Worm (Caenorhabditis elegans): Measurements from ENCODE around the gene srj-38.

Gene srj-38

ce11 chrV:908681-909080 lies 24.5 kb upstream of the srj-38 start:
- TF ChIP-seq zip-4 (GFP tag; optimal IDR thresholded peaks at IDR 0.05) (no peak), egl-13 (tag; optimal IDR thresholded peaks at IDR 0.05) (no peak), ets-5 (GFP tag; IDR thresholded peaks at IDR 0.05) (0 out of 2 replicates have a peak, but pooled peaks have one; percentile 39), efl-1 (optimal IDR thresholded peaks at IDR 0.05) (no peak), efl-1 (GFP tag; optimal IDR thresholded peaks at IDR 0.05 in 1 of 2) (peak in 1 of 2 experiments; percentile 17), jun-1 (tag; optimal IDR thresholded peaks at IDR 0.05) (no peak)

ce11 chrV:904232-904983 lies 20.2 kb upstream of the srj-38 start, which contains the start of gene trm-2A:
Gene trm-2A (plus strand): TSS chrV:904963.
- TF ChIP-seq elt-2 (tag; optimal IDR thresholded peaks at IDR 0.05) = peak; percentile 27
- TF ChIP-seq xbp-1 (tag; optimal IDR thresholded peaks at IDR 0.05) = peak; percentile 82
- TF ChIP-seq tbx-2 (tag; optimal IDR thresholded peaks at IDR 0.05) = peak; percentile 83
- TF ChIP-seq isw-1 (GFP tag; IDR thresholded peaks at IDR 0.05) = peak; percentile 64
- TF ChIP-seq nhr-20 (tag; optimal IDR thresholded peaks at IDR 0.05) = peak; percentile 91
- no peak for TF ChIP-seq fkh-10 (GFP tag; optimal IDR thresholded peaks at IDR 0.05)
- peak; percentile 89 to 98 for TF ChIP-seq efl-1 (optimal IDR thresholded peaks at IDR 0.05)
- peak; percentile 98 to 100 for TF ChIP-seq efl-1 (GFP tag; optimal IDR thresholded peaks at IDR 0.05 in 1 of 2)
- TF ChIP-seq ceh-63 (GFP tag; optimal IDR thresholded peaks at IDR 0.05) = peak; percentile 9
- no peak for TF ChIP-seq hlh-17 (GFP tag; optimal IDR thresholded peaks at IDR 0.05; ENCODE audit: borderline replicate concordance)
- TF ChIP-seq irx-1 (tag; optimal IDR thresholded peaks at IDR 0.05) = peak; percentile 70
- TF ChIP-seq lin-35 (GFP tag; optimal IDR thresholded peaks at IDR 0.05) = peak; percentile 98 to 99
- TF ChIP-seq aha-1 (tag; optimal IDR thresholded peaks at IDR 0.05) = no peak
- peak; percentile 76 for TF ChIP-seq fkh-8 (tag; optimal IDR thresholded peaks at IDR 0.05)
- peak; percentile 85 for TF ChIP-seq nhr-90 (tag; optimal IDR thresholded peaks at IDR 0.05; ENCODE audit: poor library complexity)
- TF ChIP-seq nhr-19 (GFP tag; conservative IDR thresholded peaks at IDR 0.05) = peak; percentile 85
- no peak for TF ChIP-seq tlp-1 (tag; optimal IDR thresholded peaks at IDR 0.05)
- TF ChIP-seq pax-3 (tag; optimal IDR thresholded peaks at IDR 0.05) = peak; percentile 56
- peak; percentile 91 for TF ChIP-seq nhr-85 (tag)
- no peak for TF ChIP-seq sptf-1 (tag; optimal IDR thresholded peaks at IDR 0.05)
- TF ChIP-seq nhr-71 (tag; optimal IDR thresholded peaks at IDR 0.05) = peak; percentile 89
- no peak for TF ChIP-seq hlh-4 (tag; optimal IDR thresholded peaks at IDR 0.05)
- TF ChIP-seq ets-5 (GFP tag; IDR thresholded peaks at IDR 0.05) = no peak
- TF ChIP-seq nhr-11 (tag; optimal IDR thresholded peaks at IDR 0.05) = peak; percentile 52
- peak; percentile 35 for TF ChIP-seq ztf-4 (tag; optimal IDR thresholded peaks at IDR 0.05)
- peak; percentile 89 for TF ChIP-seq nhr-47 (tag; optimal IDR thresholded peaks at IDR 0.05)
- peak; percentile 83 to 88 for TF ChIP-seq lsy-2 (tag; optimal IDR thresholded peaks at IDR 0.05)
- TF ChIP-seq Y116A8C.19 (tag; optimal IDR thresholded peaks at IDR 0.05; ENCODE audit: borderline replicate concordance) = no peak
- peak; percentile 53 for TF ChIP-seq lin-39 (tag; optimal IDR thresholded peaks at IDR 0.05)
- TF ChIP-seq dsc-1 (tag; optimal IDR thresholded peaks at IDR 0.05) = peak; percentile 79
- TF ChIP-seq unc-130 (tag; optimal IDR thresholded peaks at IDR 0.05) = peak; percentile 88
- no peak for TF ChIP-seq mef-2 (tag; optimal IDR thresholded peaks at IDR 0.05)
- no peak for TF ChIP-seq nhr-12 (tag; optimal IDR thresholded peaks at IDR 0.05)
- no peak for TF ChIP-seq pqm-1 (tag; optimal IDR thresholded peaks at IDR 0.05)
- no peak for TF ChIP-seq lir-3 (tag; optimal IDR thresholded peaks at IDR 0.05; ENCODE audit: poor library complexity)
- no peak for TF ChIP-seq nhr-76 (tag; optimal IDR thresholded peaks at IDR 0.05)
- TF ChIP-seq lin-13 (GFP tag; optimal IDR thresholded peaks at IDR 0.05) = peak; percentile 64
- no peak for TF ChIP-seq C34B4.2 (tag; optimal IDR thresholded peaks at IDR 0.05)
- TF ChIP-seq ceh-8 (GFP tag; optimal IDR thresholded peaks at IDR 0.05) = peak; percentile 21
- TF ChIP-seq ceh-90 (tag; optimal IDR thresholded peaks at IDR 0.05) = peak; percentile 33
- TF ChIP-seq unc-62 (GFP tag; optimal IDR thresholded peaks at IDR 0.05) = no peak
- TF ChIP-seq skn-1 (tag; optimal IDR thresholded peaks at IDR 0.05) = peak; percentile 86
- no peak for TF ChIP-seq egl-27 (tag; optimal IDR thresholded peaks at IDR 0.05)
- no peak for TF ChIP-seq ceh-88 (GFP tag; IDR thresholded peaks at IDR 0.05)
- TF ChIP-seq C04F5.9 (tag; optimal IDR thresholded peaks at IDR 0.05) = no peak
- peak; percentile 53 for TF ChIP-seq sox-4 (tag; optimal IDR thresholded peaks at IDR 0.05)

All from whole organism, L1 larva.